Worm (Caenorhabditis elegans) whole organism, mixed stage, embryonic: Measurements from ENCODE around the gene arl-3.

Experiments
- M03D4.4 ChIP-seq: sonication (generic microtip); optimal IDR thresholded peaks from 2 replicates; lab custom pipeline; 2017; ENCODE audit warnings: mild to moderate bottlenecking, missing genetic modification characterization, missing compliant biosample characterization
- blmp-1 ChIP-seq: fragments of 150-350 bp; optimal IDR thresholded peaks from 2 replicates; lab custom pipeline; 2014; ENCODE audit warnings: missing biosample characterization, missing genetic modification characterization
- ceh-43 ChIP-seq: fragments of 200-800 bp; sonication (Bioruptor generic); optimal IDR thresholded peaks from 2 replicates; lab custom pipeline; 2018; ENCODE audit warnings: mild to moderate bottlenecking, missing genetic modification characterization, moderate library complexity, missing compliant biosample characterization
- ceh-83 ChIP-seq: fragments of 200-800 bp; sonication (Bioruptor generic); optimal IDR thresholded peaks from 2 replicates; lab custom pipeline; 2018; ENCODE audit warnings: mild to moderate bottlenecking, missing genetic modification characterization, missing compliant biosample characterization
- ces-1 ChIP-seq: fragments of 150-350 bp; optimal IDR thresholded peaks from 2 replicates; lab custom pipeline; 2014; ENCODE audit warnings: missing biosample characterization, missing genetic modification reagents, missing genetic modification characterization
- cnd-1 ChIP-seq: fragments of 200-800 bp; sonication (Bioruptor generic); optimal IDR thresholded peaks from 2 replicates; lab custom pipeline; 2018; ENCODE audit warnings: mild to moderate bottlenecking, missing genetic modification characterization, missing compliant biosample characterization
- drap-1 ChIP-seq: fragments of 200-800 bp; sonication (Bioruptor generic); optimal IDR thresholded peaks from 3 replicates; lab custom pipeline; 2018; ENCODE audit warnings: mild to moderate bottlenecking, missing genetic modification characterization, missing compliant biosample characterization
- elt-1 ChIP-seq: sonication (generic microtip); optimal IDR thresholded peaks from 2 replicates; lab custom pipeline; 2017; ENCODE audit warnings: missing genetic modification characterization, mild to moderate bottlenecking, missing compliant biosample characterization, antibody characterized with exemption, moderate library complexity, borderline replicate concordance; ENCODE audit not compliant: insufficient read depth
- elt-3 ChIP-seq: fragments of 150-350 bp; optimal IDR thresholded peaks from 2 replicates; lab custom pipeline; 2014; ENCODE audit warnings: missing biosample characterization, missing genetic modification characterization
- flh-1 ChIP-seq: fragments of 200-800 bp; sonication (Bioruptor generic); optimal IDR thresholded peaks from 2 replicates; lab custom pipeline; 2018; ENCODE audit warnings: mild to moderate bottlenecking, missing genetic modification characterization, moderate library complexity, missing compliant biosample characterization
- ham-2 ChIP-seq: fragments of 200-800 bp; sonication (Bioruptor generic); optimal IDR thresholded peaks from 2 replicates; lab custom pipeline; 2018; ENCODE audit warnings: mild to moderate bottlenecking, missing genetic modification characterization, missing compliant biosample characterization
- hlh-1 ChIP-seq: fragments of 150-350 bp; optimal IDR thresholded peaks from 2 replicates; lab custom pipeline; 2014; ENCODE audit warnings: missing biosample characterization, missing genetic modification reagents, missing genetic modification characterization
- lin-13 ChIP-seq: fragments of 150-350 bp; optimal IDR thresholded peaks from 2 replicates; lab custom pipeline; 2014; ENCODE audit warnings: missing biosample characterization, missing genetic modification characterization
- lin-32 ChIP-seq: fragments of 200-800 bp; sonication (Bioruptor generic); optimal IDR thresholded peaks from 2 replicates; lab custom pipeline; 2018; ENCODE audit warnings: mild to moderate bottlenecking, missing genetic modification characterization, missing compliant biosample characterization
- mab-5 ChIP-seq: fragments of 150-350 bp; optimal IDR thresholded peaks from 2 replicates; lab custom pipeline; 2014; ENCODE audit warnings: missing biosample characterization, missing genetic modification characterization
- mls-2 ChIP-seq: sonication (generic microtip); optimal IDR thresholded peaks from 2 replicates; lab custom pipeline; 2016; ENCODE audit warnings: mild to moderate bottlenecking, missing genetic modification characterization, moderate library complexity, missing compliant biosample characterization
- nhr-2 ChIP-seq: fragments of 150-350 bp; optimal IDR thresholded peaks from 2 replicates; lab custom pipeline; 2014; ENCODE audit warnings: missing biosample characterization, missing genetic modification characterization
- nhr-237 ChIP-seq: fragments of 150-350 bp; optimal IDR thresholded peaks from 2 replicates; lab custom pipeline; 2014; ENCODE audit warnings: missing biosample characterization, missing genetic modification characterization
- pha-4 ChIP-seq: fragments of 150-350 bp; optimal IDR thresholded peaks from 2 replicates; lab custom pipeline; 2018; ENCODE audit warnings: missing biosample characterization, missing genetic modification reagents, missing genetic modification characterization
- sem-2 ChIP-seq: fragments of 200-800 bp; sonication (Bioruptor generic); optimal IDR thresholded peaks from 2 replicates; lab custom pipeline; 2018; ENCODE audit warnings: mild to moderate bottlenecking, missing genetic modification characterization, missing compliant biosample characterization
- sptf-1 ChIP-seq: sonication (generic microtip); optimal IDR thresholded peaks from 2 replicates; lab custom pipeline; 2017; ENCODE audit warnings: mild to moderate bottlenecking, missing genetic modification characterization, moderate library complexity, missing compliant biosample characterization
- unc-120 ChIP-seq: sonication (generic microtip); optimal IDR thresholded peaks from 2 replicates; lab custom pipeline; 2017; ENCODE audit warnings: missing genetic modification characterization, missing compliant biosample characterization; ENCODE audit not compliant: poor library complexity, severe bottlenecking
- unc-62 ChIP-seq: fragments of 150-350 bp; optimal IDR thresholded peaks from 2 replicates; lab custom pipeline; 2014; ENCODE audit warnings: missing biosample characterization, missing genetic modification reagents, missing genetic modification characterization
- zip-8 ChIP-seq: fragments of 150-350 bp; optimal IDR thresholded peaks from 2 replicates; lab custom pipeline; 2014; ENCODE audit warnings: missing biosample characterization, missing genetic modification characterization
- ztf-11 ChIP-seq: fragments of 150-350 bp; optimal IDR thresholded peaks from 2 replicates; lab custom pipeline; 2014; ENCODE audit warnings: missing biosample characterization, missing genetic modification characterization

Gene arl-3

ce11 chrII:14592629-14593028 lies 13.6 kb upstream of the arl-3 start:
- no peak for TF ChIP-seq elt-1 (tag; lab: Kevin White, UChicago)
- no peak for TF ChIP-seq sem-2 (GFP tag; lab: Kevin White, UChicago)
- no peak for TF ChIP-seq ceh-83 (GFP tag; lab: Kevin White, UChicago)
- no peak for TF ChIP-seq nhr-2
- TF ChIP-seq ztf-11 = no peak
- TF ChIP-seq elt-3 (tag; lab: Kevin White, UChicago) = no peak
- TF ChIP-seq lin-32 (GFP tag; lab: Kevin White, UChicago) = no peak
- TF ChIP-seq unc-120 (tag; lab: Kevin White, UChicago) = no peak
- TF ChIP-seq hlh-1 (tag; lab: Kevin White, UChicago) = no peak
- no peak for TF ChIP-seq M03D4.4 (tag; lab: Kevin White, UChicago)
- TF ChIP-seq nhr-237 (tag; lab: Kevin White, UChicago) = no peak
- TF ChIP-seq, all 35 proteins: peak for 0

DNA sequence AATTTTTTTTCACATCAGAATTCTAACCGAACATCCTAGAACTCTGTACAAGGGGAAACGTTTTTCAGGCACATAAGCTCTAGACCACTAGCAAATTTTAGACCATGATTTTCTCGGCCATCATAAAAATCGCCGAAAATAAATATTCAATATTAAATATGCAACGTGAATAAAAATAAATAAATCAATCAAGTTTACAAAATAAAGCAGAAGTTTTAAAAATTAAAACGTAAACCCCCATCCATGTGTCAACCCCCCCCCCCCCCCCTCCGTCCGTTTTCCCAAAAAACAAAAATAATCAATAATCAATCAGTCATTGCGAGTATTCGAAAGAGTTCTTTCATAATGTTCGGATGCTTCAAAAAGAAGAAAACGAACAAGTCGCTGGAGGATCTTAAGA lies 13.0 kb upstream of the arl-3 start, which contains the start of gene catp-4:
Gene catp-4 (plus strand): TSS at position 301 of the 400 bp plus-strand sequence.
- no peak for TF ChIP-seq blmp-1 (tag; lab: Kevin White, UChicago)
- TF ChIP-seq zip-8 (tag; lab: Kevin White, UChicago) = no peak
- TF ChIP-seq cnd-1 (tag; lab: Kevin White, UChicago) = no peak
- no peak for TF ChIP-seq sptf-1
- TF ChIP-seq nhr-237 (tag; lab: Kevin White, UChicago) = no peak
- TF ChIP-seq ham-2 (GFP tag; lab: Kevin White, UChicago) = no peak
- TF ChIP-seq mls-2 = no peak
- TF ChIP-seq ceh-43 = no peak
- no peak for TF ChIP-seq pha-4
- TF ChIP-seq ztf-11 = no peak
- no peak for TF ChIP-seq elt-3 (tag; lab: Kevin White, UChicago)
- TF ChIP-seq nhr-2 = no peak
- TF ChIP-seq ceh-83 (GFP tag; lab: Kevin White, UChicago) = no peak
- TF ChIP-seq hlh-1 (tag; lab: Kevin White, UChicago) = no peak

ce11 chrII:14597788-14598187 lies 8.5 kb upstream of the arl-3 start:
- TF ChIP-seq elt-3 (tag; lab: Kevin White, UChicago) (peak; percentile 32), M03D4.4 (tag; lab: Kevin White, UChicago) (no peak)
- TF ChIP-seq, all 35 proteins: peak for 1

DNA sequence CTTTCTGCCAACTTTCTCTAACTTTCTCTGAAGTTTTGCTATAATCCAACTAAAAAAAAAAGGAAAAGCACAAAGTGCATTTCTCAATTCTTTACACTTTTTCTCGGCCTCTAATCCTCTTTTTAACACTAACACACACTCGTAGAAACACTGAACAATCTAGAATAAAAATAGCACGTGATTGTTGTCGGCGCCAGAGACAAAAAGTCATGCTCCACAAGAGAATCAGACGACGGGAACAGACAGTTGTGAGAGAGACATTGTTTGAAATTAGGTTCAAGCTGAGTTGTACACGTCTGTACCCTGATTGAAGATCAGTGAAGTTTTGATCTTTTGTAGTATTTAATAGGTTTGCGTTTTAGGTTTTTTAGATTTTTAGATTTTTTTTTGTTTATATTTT lies 7.9 kb upstream of the arl-3 start:
- TF ChIP-seq hlh-1 (tag; lab: Kevin White, UChicago) = peak; percentile 21
- no peak for TF ChIP-seq unc-62 (GFP tag; lab: Kevin White, UChicago)

DNA sequence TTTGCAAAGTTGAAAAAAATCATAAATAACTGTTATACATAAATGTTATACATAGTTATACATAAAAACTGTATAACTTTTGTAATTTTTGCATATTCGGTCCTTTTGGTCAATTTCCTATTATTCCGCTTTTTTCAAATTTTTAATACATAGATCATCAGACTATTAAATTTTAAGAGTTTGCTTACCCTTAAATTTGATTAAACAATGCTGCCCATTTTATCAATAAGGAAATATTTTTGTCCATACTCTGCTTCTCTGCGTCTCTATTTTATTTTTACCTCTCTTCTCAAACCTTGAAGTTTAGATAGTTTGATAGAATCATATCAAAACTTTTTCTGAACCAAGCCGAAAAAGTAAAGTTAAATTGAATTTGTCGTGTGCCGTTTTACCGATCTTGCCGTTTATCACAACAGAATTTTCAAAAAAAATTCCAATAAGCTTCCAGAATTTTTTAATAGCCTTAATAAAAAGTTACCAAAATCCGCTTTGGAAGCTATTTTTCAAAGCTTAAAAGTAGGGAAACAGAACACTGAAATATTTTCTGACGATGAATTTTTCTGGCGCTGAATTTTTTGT lies 6.9 kb upstream of the arl-3 start:
- TF ChIP-seq nhr-2 = no peak
- TF ChIP-seq mls-2 = no peak

DNA sequence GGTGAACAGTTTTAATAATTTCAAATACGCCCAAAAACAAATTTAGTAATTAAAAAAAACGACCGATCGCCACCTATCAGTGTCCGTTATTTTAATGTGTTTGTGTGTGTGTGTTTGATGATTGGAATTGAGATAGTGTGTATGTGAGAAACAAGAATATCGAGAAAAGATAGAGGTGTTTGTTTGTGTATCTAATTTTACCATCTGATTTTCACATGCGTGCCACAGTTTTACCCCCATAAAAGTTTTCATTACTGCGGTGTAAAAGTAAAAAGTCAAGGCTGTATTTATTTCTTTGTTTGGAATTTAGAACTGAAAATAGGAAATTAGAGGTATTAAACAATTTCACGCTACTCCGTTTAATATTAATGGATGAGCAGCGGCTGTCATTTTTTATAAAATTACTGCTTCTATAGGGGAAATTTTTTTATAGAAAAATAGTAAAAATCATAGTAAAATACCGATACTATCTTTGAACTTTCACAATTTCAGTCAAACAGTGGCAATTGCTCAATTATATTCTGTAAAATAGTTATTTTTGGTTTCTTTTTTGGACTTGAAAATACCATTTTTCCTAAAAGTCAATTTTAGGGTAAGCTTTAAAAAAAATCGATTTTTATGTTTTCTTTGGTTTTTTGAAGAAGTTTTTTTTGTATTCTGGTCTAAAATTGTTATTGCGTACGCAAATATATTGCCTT lies 6.2 kb upstream of the arl-3 start:
- no peak for TF ChIP-seq lin-13 (tag; lab: Kevin White, UChicago)
- TF ChIP-seq sptf-1 = no peak
- no peak for TF ChIP-seq sem-2 (GFP tag; lab: Kevin White, UChicago)
- no peak for TF ChIP-seq drap-1
- TF ChIP-seq pha-4 = no peak
- no peak for TF ChIP-seq blmp-1 (tag; lab: Kevin White, UChicago)
- TF ChIP-seq mab-5 (tag; lab: Kevin White, UChicago) = no peak
- no peak for TF ChIP-seq ceh-83 (GFP tag; lab: Kevin White, UChicago)
- TF ChIP-seq M03D4.4 (tag; lab: Kevin White, UChicago) = no peak
- TF ChIP-seq hlh-1 (tag; lab: Kevin White, UChicago) = no peak
- TF ChIP-seq flh-1 (GFP tag; lab: Kevin White, UChicago) = no peak

ce11 chrII:14600852-14601313 lies 5.4 kb upstream of the arl-3 start, which contains the start of gene tps-2:
Gene tps-2 (plus strand): TSS chrII:14600902.
- TF ChIP-seq drap-1 (no peak), blmp-1 (tag; lab: Kevin White, UChicago) (no peak), mls-2 (no peak), M03D4.4 (tag; lab: Kevin White, UChicago) (no peak), ceh-83 (GFP tag; lab: Kevin White, UChicago) (no peak), ceh-43 (no peak), ces-1 (GFP tag; lab: Kevin White, UChicago) (no peak), lin-13 (tag; lab: Kevin White, UChicago) (no peak), mab-5 (tag; lab: Kevin White, UChicago) (no peak)
